Worm (Caenorhabditis elegans): ENCODE data around the gene K01A11.3.

DNA sequence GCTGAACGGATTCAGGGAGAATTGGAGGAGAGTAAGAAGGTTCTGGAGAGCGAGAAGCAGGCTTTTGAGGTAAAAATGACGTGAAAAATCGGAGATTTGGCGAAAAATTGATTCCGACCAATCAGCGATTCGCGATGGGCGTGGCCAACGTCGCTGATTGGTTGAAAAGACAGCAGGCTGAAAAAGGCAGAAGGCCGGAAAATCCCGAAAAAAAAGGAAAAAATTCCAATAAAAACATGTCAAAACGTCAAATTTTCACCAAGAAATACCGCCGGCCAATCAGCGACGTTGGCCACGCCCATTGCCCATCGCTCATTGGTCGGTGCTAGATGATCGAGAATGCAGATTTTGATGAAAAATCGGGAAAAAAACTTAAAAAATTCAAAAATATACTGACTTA, 35.0 kb downstream of the K01A11.3 start:
- TF ChIP-seq sma-3 (GFP tag; optimal IDR thresholded peaks at IDR 0.05): no peak
- no peak for TF ChIP-seq ama-1 (optimal IDR thresholded peaks at IDR 0.05)
- no peak for TF ChIP-seq ztf-11 (tag; optimal IDR thresholded peaks at IDR 0.05)
- TF ChIP-seq unc-62 (GFP tag; optimal IDR thresholded peaks at IDR 0.05): no peak
- no peak for TF ChIP-seq zag-1 (tag; optimal IDR thresholded peaks at IDR 0.05)
- no peak for TF ChIP-seq ztf-4 (tag; optimal IDR thresholded peaks at IDR 0.05)
- TF ChIP-seq unc-55 (GFP tag; optimal IDR thresholded peaks at IDR 0.05): no peak
- no peak for TF ChIP-seq nhr-77 (tag; optimal IDR thresholded peaks at IDR 0.05)
- TF ChIP-seq nhr-237 (tag; optimal IDR thresholded peaks at IDR 0.05): no peak
- no peak for TF ChIP-seq ZK546.5 (tag; optimal IDR thresholded peaks at IDR 0.05)
- TF ChIP-seq nhr-10 (tag; optimal IDR thresholded peaks at IDR 0.05): no peak

All from whole organism, L2 larva.